Fruit fly (Drosophila melanogaster) whole organism, prepupa: ENCODE measurements around the gene CG13623.

Experiments used
- CG10631 ChIP-seq: fragments of 200-800 bp; sonication (Bioruptor generic); optimal IDR thresholded peaks from 2 replicates; lab custom pipeline; 2016; ENCODE audit warnings: missing biosample characterization, missing genetic modification characterization
- CG11762 ChIP-seq: fragments of 200-800 bp; sonication (Bioruptor generic); optimal IDR thresholded peaks from 3 replicates; lab custom pipeline; 2016; ENCODE audit warnings: missing biosample characterization, missing genetic modification characterization; ENCODE audit not compliant: insufficient read depth
- CG16779 ChIP-seq: fragments of 200-800 bp; sonication (Bioruptor generic); optimal IDR thresholded peaks from 3 replicates; lab custom pipeline; 2017; ENCODE audit warnings: missing biosample characterization, mild to moderate bottlenecking, missing genetic modification characterization
- CG3919 ChIP-seq: fragments of 200-800 bp; sonication (Bioruptor generic); optimal IDR thresholded peaks from 3 replicates; lab custom pipeline; 2016; ENCODE audit warnings: missing biosample characterization, missing genetic modification characterization
- CG6854 ChIP-seq: fragments of 200-800 bp; sonication (Bioruptor generic); optimal IDR thresholded peaks from 2 replicates; lab custom pipeline; 2017; ENCODE audit warnings: missing biosample characterization, mild to moderate bottlenecking, missing genetic modification characterization
- Gug ChIP-seq: fragments of 200-800 bp; sonication (Bioruptor generic); IDR thresholded peaks from 2 replicates; pipeline ENCODE4 v1.3.6; 2022; ENCODE audit warnings: missing biosample characterization, missing genetic modification characterization
- Hr38 ChIP-seq: sonication (Bioruptor generic); optimal IDR thresholded peaks from 2 replicates; lab custom pipeline; 2016; ENCODE audit warnings: missing biosample characterization, missing genetic modification characterization
- OdsH ChIP-seq: fragments of 200-800 bp; sonication (Bioruptor generic); optimal IDR thresholded peaks from 3 replicates; lab custom pipeline; 2016; ENCODE audit warnings: missing biosample characterization, missing genetic modification characterization
- achi ChIP-seq: fragments of 200-800 bp; sonication (Bioruptor generic); optimal IDR thresholded peaks from 3 replicates; lab custom pipeline; 2016; ENCODE audit warnings: missing biosample characterization, missing genetic modification characterization
- cyc ChIP-seq: fragments of 200-800 bp; sonication (Bioruptor generic); optimal IDR thresholded peaks from 3 replicates; lab custom pipeline; 2016; ENCODE audit warnings: missing biosample characterization, missing genetic modification characterization
- net ChIP-seq: fragments of 200-800 bp; sonication (Bioruptor generic); optimal IDR thresholded peaks from 3 replicates; lab custom pipeline; 2016; ENCODE audit warnings: missing biosample characterization, missing genetic modification characterization

DNA sequence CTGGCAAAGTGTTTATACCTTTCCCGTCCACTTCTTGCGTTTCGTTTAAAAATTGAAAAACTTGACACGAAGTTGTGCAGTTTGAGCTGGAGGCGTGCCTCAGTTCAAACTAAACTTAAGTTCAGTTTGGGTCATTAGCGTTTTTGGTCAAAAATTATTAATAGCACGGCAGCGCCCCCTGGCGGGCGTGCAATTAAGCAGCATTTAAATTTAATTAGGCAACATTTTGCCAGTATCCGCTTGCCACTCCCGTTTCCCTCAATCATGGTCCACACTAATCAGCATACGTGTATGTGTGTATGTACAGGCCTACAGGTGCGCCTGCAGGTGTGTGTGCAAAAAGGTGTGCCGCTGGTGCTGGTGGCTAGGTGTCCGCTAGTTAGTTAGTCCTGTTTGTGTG, 26.7 kb downstream of the CG13623 start:
- TF ChIP-seq CG3919 (GFP tag; lab: Kevin White, UChicago) (no peak), Hr38 (GFP tag; lab: Kevin White, UChicago) (no peak), Gug (GFP tag; lab: Robert Waterston, UW) (no peak), CG11762 (GFP tag; lab: Kevin White, UChicago) (no peak), CG10631 (GFP tag; lab: Kevin White, UChicago) (no peak), OdsH (GFP tag; lab: Kevin White, UChicago) (no peak), CG16779 (tag; lab: Kevin White, UChicago) (no peak), CG6854 (GFP tag; lab: Kevin White, UChicago) (no peak), achi (GFP tag; lab: Kevin White, UChicago) (no peak), net (no peak), cyc (GFP tag; lab: Kevin White, UChicago) (no peak)
